Worm (Caenorhabditis elegans) whole organism, L4/young adult: ENCODE results near the gene erl-1.

Experiments
- W03F9.2 ChIP-seq: fragments of 150-350 bp; optimal IDR thresholded peaks from 2 replicates; lab custom pipeline; 2014; ENCODE audit warnings: missing biosample characterization, missing genetic modification characterization
- dao-5 ChIP-seq: sonication (generic microtip); optimal IDR thresholded peaks from 2 replicates; lab custom pipeline; 2016; ENCODE audit warnings: missing genotype, missing genetic modification characterization, moderate library complexity, missing compliant biosample characterization
- him-1 ChIP-seq: sonication (generic microtip); optimal IDR thresholded peaks from 2 replicates; lab custom pipeline; 2016; ENCODE audit warnings: missing genotype, missing genetic modification reagents, missing genetic modification characterization, missing compliant biosample characterization

DNA sequence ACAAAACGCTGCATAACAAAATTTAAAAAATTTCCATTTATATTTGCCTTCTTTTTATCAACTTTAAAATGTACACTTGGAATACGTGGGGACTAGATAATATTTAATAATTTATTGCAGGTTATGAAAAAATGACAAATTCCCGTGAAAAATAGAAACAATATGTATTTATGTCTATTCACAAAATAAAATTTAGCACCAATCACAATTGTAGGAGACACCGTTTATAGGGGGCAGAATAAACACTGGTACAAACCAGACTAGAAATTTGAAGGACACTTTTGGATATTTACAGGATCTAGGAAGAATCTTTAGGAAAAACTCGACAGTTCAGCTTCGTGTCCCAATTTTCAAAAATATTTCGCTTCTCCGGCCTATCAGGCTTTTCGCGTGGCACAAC is 17.3 kb upstream of the erl-1 start, which contains the start of gene C42C1.3:
- TF ChIP-seq him-1 (tag; lab: Kevin White, UChicago) (no peak), dao-5 (tag; lab: Kevin White, UChicago) (no peak), W03F9.2 (tag; lab: Kevin White, UChicago) (no peak)
